Fruit fly (Drosophila melanogaster): ENCODE results near the gene SLIRP2.

The SLIRP2 gene

DNA sequence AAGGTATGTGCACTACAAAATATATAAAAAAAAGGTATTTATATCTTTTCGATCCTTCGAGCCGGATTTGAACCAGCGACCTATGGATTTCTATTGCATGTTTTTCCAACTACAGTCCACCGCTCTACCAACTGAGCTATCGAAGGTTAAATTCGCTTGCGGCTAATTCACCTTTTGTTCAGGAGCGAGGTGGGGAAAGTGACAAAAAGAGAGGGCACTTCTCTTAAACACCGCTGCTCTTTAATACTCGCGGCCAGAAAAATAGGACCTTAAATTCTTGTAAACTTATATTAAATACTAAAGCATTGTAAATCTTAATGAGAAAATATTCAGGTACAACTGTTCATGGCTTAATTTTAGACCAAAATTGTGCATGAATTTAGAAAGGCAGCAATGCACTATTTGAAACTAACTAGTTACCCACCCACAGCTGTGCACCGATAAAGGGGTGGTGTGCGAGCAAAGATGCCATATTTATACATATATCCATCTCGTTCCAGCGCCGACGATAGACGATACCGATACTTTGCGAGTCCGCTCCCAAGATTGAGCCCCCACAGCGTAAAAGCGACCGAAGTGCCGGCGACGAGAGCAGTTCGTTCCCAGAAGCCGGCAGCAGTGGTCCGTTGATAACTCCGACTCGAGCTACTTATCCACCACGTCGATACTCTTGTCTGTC, 18.3 kb downstream of the SLIRP2 start (continued):
- TF ChIP-seq CG5180 (GFP tag; optimal IDR thresholded peaks at IDR 0.05) (peak; percentile 90), Adf1 (GFP tag; IDR thresholded peaks at IDR 0.05) (peak; percentile 82), CG9727 (GFP tag; optimal IDR thresholded peaks at IDR 0.05) (peak; percentile 99), CG11695 (GFP tag; IDR thresholded peaks at IDR 0.05) (peak; percentile 98), CG3995 (GFP tag; optimal IDR thresholded peaks at IDR 0.05) (peak; percentile 78), CG7271 (tag; optimal IDR thresholded peaks at IDR 0.05) (peak; percentile 92), CG8359 (GFP tag; optimal IDR thresholded peaks at IDR 0.05; ENCODE audit: borderline replicate concordance) (peak; percentile 92), Dll (GFP tag; IDR thresholded peaks at IDR 0.05; ENCODE audit: partially characterized antibody) (peak; percentile 72; the same call in 2 of the 4 replicates), Hr78 (GFP tag; optimal IDR thresholded peaks at IDR 0.05) (peak in 1 of 2 experiments; percentile 89), Mrtf (GFP tag; IDR thresholded peaks at IDR 0.05) (peak; percentile 93), nau (GFP tag; optimal IDR thresholded peaks at IDR 0.05) (peak; percentile 98), CG18262 (tag; optimal IDR thresholded peaks at IDR 0.05) (peak; percentile 99), CG1647 (GFP tag; optimal IDR thresholded peaks at IDR 0.05) (peak; percentile 97), gt (GFP tag; IDR thresholded peaks at IDR 0.05) (peak; percentile 91), hkb (optimal IDR thresholded peaks at IDR 0.05) (peak; percentile 31), hkb (GFP tag; IDR thresholded peaks at IDR 0.05) (peak; percentile 99), kay (GFP tag; optimal IDR thresholded peaks at IDR 0.05) (peak; percentile 95), pb (GFP tag; optimal IDR thresholded peaks at IDR 0.05) (peak; percentile 92), ttk (GFP tag; IDR thresholded peaks at IDR 0.05) (peak; percentile 97), CG8478 (optimal IDR thresholded peaks at IDR 0.05) (no peak), tap (tag; optimal IDR thresholded peaks at IDR 0.05) (peak; percentile 98), Xbp1 (GFP tag; optimal IDR thresholded peaks at IDR 0.05) (peak; percentile 98), Chrac-16 (GFP tag; optimal IDR thresholded peaks at IDR 0.05) (peak; percentile 97), cato (GFP tag; optimal IDR thresholded peaks at IDR 0.05; ENCODE audit: borderline replicate concordance) (peak; percentile 93), Xrp1 (GFP tag; IDR thresholded peaks at IDR 0.05) (peak; percentile 99), CG11085 (GFP tag; IDR thresholded peaks at IDR 0.05) (peak; percentile 88), Myb (GFP tag; optimal IDR thresholded peaks at IDR 0.05) (peak; percentile 88), Ssrp (tag; optimal IDR thresholded peaks at IDR 0.05) (peak; percentile 96), CG13123 (GFP tag; optimal IDR thresholded peaks at IDR 0.05) (peak; percentile 96), lab (GFP tag; optimal IDR thresholded peaks at IDR 0.05) (peak; percentile 99), kah (GFP tag; optimal IDR thresholded peaks at IDR 0.05) (peak; percentile 94), cg (GFP tag; optimal IDR thresholded peaks at IDR 0.05) (no peak), NFAT (GFP tag; IDR thresholded peaks at IDR 0.05) (peak; percentile 92), pan (optimal IDR thresholded peaks at IDR 0.05) (no peak), pan (GFP tag; optimal IDR thresholded peaks at IDR 0.05 in 1 of 2, IDR thresholded peaks at IDR 0.05 in 1 of 2) (peak in 1 of 2 experiments; percentile 97), danr (GFP tag; IDR thresholded peaks at IDR 0.05) (peak; percentile 89), pfk (GFP tag; optimal IDR thresholded peaks at IDR 0.05) (peak; percentile 73), exex (tag; optimal IDR thresholded peaks at IDR 0.05) (peak; percentile 86), CG2120 (GFP tag; optimal IDR thresholded peaks at IDR 0.05) (peak; percentile 99), Neu2 (GFP tag; optimal IDR thresholded peaks at IDR 0.05; ENCODE audit: borderline replicate concordance) (peak; percentile 83), rib (GFP tag; IDR thresholded peaks at IDR 0.05) (peak; percentile 96), stc (GFP tag; IDR thresholded peaks at IDR 0.05) (peak; percentile 98), CG16815 (GFP tag; optimal IDR thresholded peaks at IDR 0.05) (peak; percentile 96), nerfin-1 (tag; optimal IDR thresholded peaks at IDR 0.05) (peak; percentile 96), gem (tag; optimal IDR thresholded peaks at IDR 0.05) (peak; percentile 99), CG9817 (tag; optimal IDR thresholded peaks at IDR 0.05) (peak; percentile 94), CG14050 (GFP tag; IDR thresholded peaks at IDR 0.05) (peak; percentile 97), shn (GFP tag; optimal IDR thresholded peaks at IDR 0.05) (peak; percentile 91), CG4424 (GFP tag; optimal IDR thresholded peaks at IDR 0.05) (peak; percentile 98), Atf-2 (GFP tag; optimal IDR thresholded peaks at IDR 0.05) (peak; percentile 95)

Measured in whole organism, embryonic.